Fruit fly (Drosophila melanogaster): ENCODE results near the gene CheB38a.

- TF ChIP-seq CG17806 (tag; optimal IDR thresholded peaks at IDR 0.05): no peak
- no peak for TF ChIP-seq CG8301 (tag; optimal IDR thresholded peaks at IDR 0.05)
- TF ChIP-seq Snoo (tag; optimal IDR thresholded peaks at IDR 0.05): no peak
Measured at dm6 chr2L:20826226-20826625, 7.9 kb upstream of the CheB38a start.
